Worm (Caenorhabditis elegans): Measurements from ENCODE around the gene apc-2.

The apc-2 gene

DNA sequence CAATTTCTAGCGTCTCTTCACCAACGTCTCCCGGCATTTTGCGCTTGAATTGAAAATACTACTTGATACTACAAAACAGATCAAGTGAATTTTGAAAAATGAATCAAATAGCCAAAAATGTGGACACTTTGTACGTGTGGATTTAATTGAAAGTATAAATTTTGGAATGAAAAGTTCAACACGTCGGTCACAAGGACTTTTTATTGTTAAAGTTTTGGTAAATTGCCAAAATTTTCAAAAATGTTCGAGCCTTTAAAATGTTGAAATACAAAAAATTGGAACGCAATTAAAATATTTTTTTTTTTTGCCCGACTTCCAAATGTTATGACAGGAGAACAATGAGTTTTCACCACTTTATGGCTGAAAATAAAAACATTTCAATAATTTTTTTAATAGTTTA is 17.7 kb downstream of the apc-2 start, which contains the start of gene K06H7.8:
Gene K06H7.8 (minus strand): TSS at position 101 of the 400 bp plus-strand sequence.
- TF ChIP-seq ama-1 (optimal IDR thresholded peaks at IDR 0.05) (no peak), nhr-43 (tag; optimal IDR thresholded peaks at IDR 0.05; ENCODE audit: poor library complexity, severe bottlenecking) (no peak), nhr-77 (tag; optimal IDR thresholded peaks at IDR 0.05) (no peak), ceh-9 (tag; optimal IDR thresholded peaks at IDR 0.05) (no peak), eor-1 (tag; optimal IDR thresholded peaks at IDR 0.05) (no peak), ZK546.5 (tag; optimal IDR thresholded peaks at IDR 0.05) (no peak), nhr-12 (tag; optimal IDR thresholded peaks at IDR 0.05) (no peak), lin-39 (tag; optimal IDR thresholded peaks at IDR 0.05) (no peak), fos-1 (tag; optimal IDR thresholded peaks at IDR 0.05) (no peak), skn-1 (tag; optimal IDR thresholded peaks at IDR 0.05) (no peak), sea-2 (GFP tag; optimal IDR thresholded peaks at IDR 0.05) (no peak), snpc-4 (tag; optimal IDR thresholded peaks at IDR 0.05) (no peak), elt-1 (tag; optimal IDR thresholded peaks at IDR 0.05) (no peak), nhr-23 (tag; optimal IDR thresholded peaks at IDR 0.05) (no peak), ceh-82 (tag; optimal IDR thresholded peaks at IDR 0.05) (no peak), jun-1 (tag; optimal IDR thresholded peaks at IDR 0.05) (no peak), hmg-11 (tag; optimal IDR thresholded peaks at IDR 0.05) (no peak)

DNA sequence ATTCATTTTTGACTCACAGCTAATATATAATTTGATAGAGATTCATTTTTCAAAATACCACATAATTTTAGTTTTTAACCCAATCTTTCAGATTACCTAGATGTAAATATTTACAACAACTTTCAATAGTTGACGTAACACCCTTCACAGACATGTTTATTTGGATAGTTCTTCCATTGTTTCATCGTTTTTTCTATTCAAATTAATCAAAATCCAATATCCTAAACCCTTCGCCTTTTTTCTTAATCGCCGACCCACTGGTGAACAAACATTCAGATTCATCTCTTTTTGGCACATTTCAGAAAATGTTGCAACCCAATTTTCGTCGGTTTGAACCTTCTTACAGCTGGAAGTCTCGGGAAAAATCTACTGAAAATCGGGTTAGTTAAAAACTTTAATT is 18.6 kb downstream of the apc-2 start, which contains the start of gene K06H7.1:
Gene K06H7.1 (plus strand): TSS at position 301 of the 400 bp plus-strand sequence.
- TF ChIP-seq lsy-12 (tag; optimal IDR thresholded peaks at IDR 0.05) (no peak), hmg-11 (tag; optimal IDR thresholded peaks at IDR 0.05) (no peak), mml-1 (tag; optimal IDR thresholded peaks at IDR 0.05) (no peak), nhr-76 (tag; optimal IDR thresholded peaks at IDR 0.05) (no peak), elt-2 (tag; optimal IDR thresholded peaks at IDR 0.05) (no peak), fkh-2 (tag; optimal IDR thresholded peaks at IDR 0.05) (no peak), nhr-77 (tag; optimal IDR thresholded peaks at IDR 0.05) (no peak), unc-62 (GFP tag; optimal IDR thresholded peaks at IDR 0.05) (no peak), nhr-11 (tag; optimal IDR thresholded peaks at IDR 0.05) (no peak)

DNA sequence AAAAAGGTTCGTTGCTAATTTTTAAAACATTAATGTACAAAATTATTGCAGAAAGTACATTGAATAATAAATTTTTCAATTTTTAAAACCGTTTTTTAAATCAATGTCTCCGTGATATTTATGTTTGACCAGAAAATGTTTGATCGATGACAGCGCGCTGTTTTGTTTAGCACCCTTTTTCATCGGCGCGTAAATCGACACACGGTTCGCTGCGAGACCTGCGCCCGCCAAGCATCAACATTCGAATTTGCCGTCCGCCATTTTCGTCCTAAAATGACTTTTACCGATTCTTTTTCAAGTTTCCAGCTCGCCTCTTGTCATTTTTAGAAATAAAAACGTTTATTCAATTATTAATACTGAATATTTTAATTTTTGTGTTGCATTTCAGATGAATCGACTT is 20.5 kb downstream of the apc-2 start, which contains the start of gene plk-1:
Gene plk-1 (plus strand): TSS at position 389 of the 400 bp plus-strand sequence.
- TF ChIP-seq lin-39 (tag; optimal IDR thresholded peaks at IDR 0.05), result peak; percentile 62
- peak; percentile 63 for TF ChIP-seq pha-4 (tag; optimal IDR thresholded peaks at IDR 0.05)
- no peak for TF ChIP-seq egl-27 (tag; optimal IDR thresholded peaks at IDR 0.05)
- TF ChIP-seq unc-39 (tag; optimal IDR thresholded peaks at IDR 0.05), result no peak
- TF ChIP-seq hmg-11 (tag; optimal IDR thresholded peaks at IDR 0.05), result peak; percentile 27
- TF ChIP-seq lin-15B (tag; optimal IDR thresholded peaks at IDR 0.05), result peak; percentile 54
- peak; percentile 84 for TF ChIP-seq R02D3.7 (tag; optimal IDR thresholded peaks at IDR 0.05)
- peak; percentile 59 for TF ChIP-seq nfya-1 (tag; optimal IDR thresholded peaks at IDR 0.05; ENCODE audit: insufficient read depth)
- TF ChIP-seq nhr-25 (tag; optimal IDR thresholded peaks at IDR 0.05), result peak; percentile 15

DNA sequence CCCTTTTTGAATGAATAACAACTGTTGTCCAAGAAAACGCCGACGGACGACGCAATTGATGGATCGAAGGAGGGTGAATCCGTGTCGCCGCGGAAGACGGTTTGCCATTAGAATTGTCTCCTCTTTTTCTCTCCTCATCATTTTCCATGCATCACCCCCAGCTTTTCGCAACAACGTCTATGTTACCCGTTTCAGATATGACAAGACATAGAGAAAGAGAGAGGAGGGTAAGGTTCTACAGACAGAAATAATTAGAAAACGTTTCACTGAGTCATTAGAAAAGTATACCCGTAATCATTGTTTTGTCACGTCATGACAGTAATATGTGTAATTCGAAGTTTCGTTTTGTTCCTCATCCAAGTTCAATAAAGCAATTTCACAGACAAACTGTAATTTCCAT is 25.3 kb downstream of the apc-2 start:
- TF ChIP-seq nhr-25 (tag; optimal IDR thresholded peaks at IDR 0.05), result peak; percentile 10
- no peak for TF ChIP-seq fos-1 (tag; optimal IDR thresholded peaks at IDR 0.05)
- TF ChIP-seq lsy-12 (tag; optimal IDR thresholded peaks at IDR 0.05), result no peak
- TF ChIP-seq nhr-11 (tag; optimal IDR thresholded peaks at IDR 0.05), result no peak
- TF ChIP-seq ceh-16 (tag; optimal IDR thresholded peaks at IDR 0.05), result no peak
- TF ChIP-seq hmg-11 (tag; optimal IDR thresholded peaks at IDR 0.05), result no peak
- no peak for TF ChIP-seq ceh-82 (tag; optimal IDR thresholded peaks at IDR 0.05)

DNA sequence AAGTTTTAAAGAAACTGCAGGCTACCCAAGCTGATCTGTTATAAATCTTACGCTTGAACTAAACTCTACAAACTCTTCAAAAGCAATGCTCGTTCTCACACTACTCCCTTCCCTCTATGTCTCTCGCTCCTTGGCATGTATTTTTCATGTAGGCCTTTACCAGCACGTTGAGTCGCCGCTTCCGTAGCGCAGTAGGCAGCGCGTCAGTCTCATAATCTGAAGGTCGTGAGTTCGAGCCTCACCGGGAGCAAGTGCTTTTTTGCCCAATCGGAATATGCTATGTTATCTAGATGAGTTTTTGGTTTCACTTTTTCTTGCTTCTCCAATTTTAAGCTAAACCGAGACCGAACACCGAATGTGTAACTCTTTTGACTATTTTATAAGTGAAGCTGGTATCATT is 26.0 kb downstream of the apc-2 start:
- TF ChIP-seq nfya-1 (tag; optimal IDR thresholded peaks at IDR 0.05; ENCODE audit: insufficient read depth) (peak; percentile 66), hmg-11 (tag; optimal IDR thresholded peaks at IDR 0.05) (peak; percentile 70), nhr-12 (tag; optimal IDR thresholded peaks at IDR 0.05) (no peak), elt-2 (tag; optimal IDR thresholded peaks at IDR 0.05) (peak; percentile 28), lin-39 (tag; optimal IDR thresholded peaks at IDR 0.05) (peak; percentile 75), pha-4 (tag; optimal IDR thresholded peaks at IDR 0.05) (peak; percentile 45), eor-1 (tag; optimal IDR thresholded peaks at IDR 0.05) (no peak)

DNA sequence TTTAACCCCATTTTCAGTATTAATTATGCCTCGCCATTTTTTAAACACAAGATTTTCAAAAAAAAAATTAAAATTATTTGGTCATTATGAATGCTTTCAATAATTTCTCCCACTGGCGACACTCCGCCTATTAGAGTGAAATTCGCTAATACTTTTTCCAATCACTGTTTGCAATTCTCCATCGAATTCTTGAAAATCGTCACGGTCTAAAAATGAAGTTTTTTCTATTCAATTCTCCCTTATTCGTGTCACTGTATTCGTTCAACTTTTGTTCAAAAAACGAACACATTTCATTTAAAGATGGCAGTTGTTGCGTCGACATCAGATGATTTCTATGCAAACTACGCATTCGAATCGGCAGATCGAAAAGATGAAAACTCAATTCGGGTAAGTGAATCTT is 28.1 kb downstream of the apc-2 start, which contains the start of gene C14B9.3:
Gene C14B9.3 (plus strand): TSS at position 301 of the 400 bp plus-strand sequence.
- TF ChIP-seq nhr-25 (tag; optimal IDR thresholded peaks at IDR 0.05) (no peak), hmg-11 (tag; optimal IDR thresholded peaks at IDR 0.05) (no peak), tbx-2 (tag; optimal IDR thresholded peaks at IDR 0.05) (no peak), ZK546.5 (tag; optimal IDR thresholded peaks at IDR 0.05) (no peak), ceh-16 (tag; optimal IDR thresholded peaks at IDR 0.05) (no peak), lin-39 (tag; optimal IDR thresholded peaks at IDR 0.05) (no peak), elt-1 (tag; optimal IDR thresholded peaks at IDR 0.05) (no peak), nhr-43 (tag; optimal IDR thresholded peaks at IDR 0.05; ENCODE audit: poor library complexity, severe bottlenecking) (no peak), nhr-77 (tag; optimal IDR thresholded peaks at IDR 0.05) (no peak), elt-2 (tag; optimal IDR thresholded peaks at IDR 0.05) (no peak), nhr-11 (tag; optimal IDR thresholded peaks at IDR 0.05) (no peak), eor-1 (tag; optimal IDR thresholded peaks at IDR 0.05) (no peak), ama-1 (optimal IDR thresholded peaks at IDR 0.05) (no peak), nhr-28 (tag; optimal IDR thresholded peaks at IDR 0.05) (no peak), ceh-82 (tag; optimal IDR thresholded peaks at IDR 0.05) (no peak), lsy-12 (tag; optimal IDR thresholded peaks at IDR 0.05) (no peak), mdl-1 (tag; optimal IDR thresholded peaks at IDR 0.05) (no peak), jun-1 (tag; optimal IDR thresholded peaks at IDR 0.05) (no peak), nhr-12 (tag; optimal IDR thresholded peaks at IDR 0.05) (no peak), skn-1 (tag; optimal IDR thresholded peaks at IDR 0.05) (no peak)
